Fruit fly (Drosophila melanogaster) whole organism, embryonic: ENCODE data around the gene CG3556.

ENCODE experiments used
- ATbp ChIP-seq: fragments of 200-800 bp; sonication (Bioruptor generic); optimal IDR thresholded peaks from 2 replicates; lab custom pipeline; 2017; ENCODE audit warnings: missing biosample characterization, mild to moderate bottlenecking, missing genetic modification characterization, missing genetic modification reagents
- Asciz ChIP-seq: fragments of 200-800 bp; sonication (Bioruptor generic); optimal IDR thresholded peaks from 2 replicates; lab custom pipeline; 2017; ENCODE audit warnings: missing biosample characterization, mild to moderate bottlenecking, missing genetic modification characterization, missing genetic modification reagents
- CG10267 ChIP-seq: fragments of 200-800 bp; sonication (Bioruptor generic); optimal IDR thresholded peaks from 2 replicates; lab custom pipeline; 2018; ENCODE audit warnings: missing biosample characterization, mild to moderate bottlenecking, missing genetic modification characterization, moderate library complexity
- CG10321 ChIP-seq: fragments of 200-800 bp; sonication (Bioruptor generic); IDR thresholded peaks from 2 replicates; pipeline ENCODE4 v1.3.6; 2022; ENCODE audit warnings: missing biosample characterization, missing genetic modification characterization
- CG11696 ChIP-seq: fragments of 200-800 bp; sonication (Bioruptor generic); IDR thresholded peaks from 2 replicates; pipeline ENCODE4 v1.3.6; 2022; ENCODE audit warnings: missing biosample characterization, missing genetic modification characterization
- CG12155 ChIP-seq: fragments of 200-800 bp; sonication (Bioruptor generic); optimal IDR thresholded peaks from 3 replicates; lab custom pipeline; 2016; ENCODE audit warnings: missing biosample characterization, missing genetic modification characterization
- CG12219 ChIP-seq: fragments of 200-800 bp; sonication (Bioruptor generic); optimal IDR thresholded peaks from 3 replicates; lab custom pipeline; 2018; ENCODE audit warnings: missing biosample characterization, mild to moderate bottlenecking, missing genetic modification characterization
- CG14860 ChIP-seq: fragments of 200-800 bp; sonication (Bioruptor generic); IDR thresholded peaks from 3 replicates; pipeline ENCODE4 v1.3.6; 2022; ENCODE audit warnings: missing biosample characterization, missing genetic modification characterization; ENCODE audit not compliant: partially characterized antibody
- CG17829 ChIP-seq: fragments of 200-800 bp; optimal IDR thresholded peaks from 2 replicates; lab custom pipeline; 2019; ENCODE audit warnings: missing biosample characterization, mild to moderate bottlenecking, missing genetic modification characterization, moderate library complexity
- CG18599 ChIP-seq: fragments of 200-800 bp; sonication (Bioruptor generic); optimal IDR thresholded peaks from 3 replicates; lab custom pipeline; 2017; ENCODE audit warnings: missing biosample characterization, missing genetic modification characterization, mild to moderate bottlenecking, moderate library complexity, missing genetic modification reagents
- CG18619 ChIP-seq: fragments of 200-800 bp; sonication (Bioruptor generic); optimal IDR thresholded peaks from 3 replicates; lab custom pipeline; 2017; ENCODE audit warnings: missing biosample characterization, mild to moderate bottlenecking, missing genetic modification characterization
- CG2116 ChIP-seq: fragments of 200-800 bp; sonication (Bioruptor generic); optimal IDR thresholded peaks from 3 replicates; lab custom pipeline; 2018; ENCODE audit warnings: missing biosample characterization, mild to moderate bottlenecking, missing genetic modification characterization
- CG2199 ChIP-seq: fragments of 200-800 bp; sonication (Bioruptor generic); IDR thresholded peaks from 3 replicates; pipeline ENCODE4 v1.3.6; 2022; ENCODE audit warnings: missing biosample characterization, missing genetic modification characterization
- CG3163 ChIP-seq: fragments of 200-800 bp; sonication (Bioruptor generic); optimal IDR thresholded peaks from 3 replicates; lab custom pipeline; 2016; ENCODE audit warnings: missing biosample characterization, missing genetic modification characterization
- CG42726 ChIP-seq: fragments of 200-800 bp; sonication (Bioruptor generic); IDR thresholded peaks from 2 replicates; pipeline ENCODE4 v1.3.6; 2022; ENCODE audit warnings: missing biosample characterization, missing genetic modification characterization; ENCODE audit not compliant: partially characterized antibody
- CG5953 ChIP-seq: fragments of 200-800 bp; sonication (Bioruptor generic); IDR thresholded peaks from 2 replicates; pipeline ENCODE4 v1.3.6; 2022; ENCODE audit warnings: missing biosample characterization, missing genetic modification characterization
- CG6791 ChIP-seq: fragments of 200-800 bp; sonication (Bioruptor generic); IDR thresholded peaks from 3 replicates; pipeline ENCODE4 v1.3.6; 2022; ENCODE audit warnings: missing biosample characterization, missing genetic modification characterization; ENCODE audit not compliant: partially characterized antibody
- CG6854 ChIP-seq: fragments of 200-800 bp; sonication (Bioruptor generic); optimal IDR thresholded peaks from 3 replicates; lab custom pipeline; 2017; ENCODE audit warnings: missing biosample characterization, mild to moderate bottlenecking, missing genetic modification characterization
- CG7839 ChIP-seq: fragments of 200-800 bp; sonication (Bioruptor generic); optimal IDR thresholded peaks from 3 replicates; lab custom pipeline; 2018; ENCODE audit warnings: missing biosample characterization, mild to moderate bottlenecking, missing genetic modification characterization, moderate library complexity
- CG8290 ChIP-seq, 3 experiments: fragments of 200-800 bp; sonication (Bioruptor generic); optimal IDR thresholded peaks; 2 replicates each; lab custom pipeline; 2016 to 2019; ENCODE audit warnings: missing biosample characterization in 3 of 3, missing genetic modification characterization in 3 of 3, mild to moderate bottlenecking in 2 of 3, moderate library complexity in 1 of 3
- CG8388 ChIP-seq: fragments of 200-800 bp; sonication (Bioruptor generic); optimal IDR thresholded peaks from 2 replicates; lab custom pipeline; 2019; ENCODE audit warnings: missing biosample characterization, mild to moderate bottlenecking, missing genetic modification characterization, moderate library complexity
- CG9727 ChIP-seq: fragments of 200-800 bp; sonication (Bioruptor generic); optimal IDR thresholded peaks from 3 replicates; lab custom pipeline; 2017; ENCODE audit warnings: missing biosample characterization, mild to moderate bottlenecking, missing genetic modification characterization
- Camta ChIP-seq: fragments of 200-800 bp; sonication (Bioruptor generic); optimal IDR thresholded peaks from 2 replicates; lab custom pipeline; 2016; ENCODE audit warnings: missing biosample characterization, missing genetic modification characterization
- Deaf1 ChIP-seq: fragments of 200-800 bp; optimal IDR thresholded peaks from 3 replicates; lab custom pipeline; 2019; ENCODE audit warnings: missing biosample characterization, mild to moderate bottlenecking, missing genetic modification characterization, moderate library complexity
- Dref ChIP-seq: fragments of 200-800 bp; sonication (Bioruptor generic); IDR thresholded peaks from 2 replicates; pipeline ENCODE4 v1.3.6; 2022; ENCODE audit warnings: missing biosample characterization, missing genetic modification characterization
- HLH3B ChIP-seq: fragments of 200-800 bp; sonication (Bioruptor generic); IDR thresholded peaks from 2 replicates; pipeline ENCODE4 v1.3.6; 2022; ENCODE audit warnings: missing biosample characterization, missing genetic modification characterization
- Hand ChIP-seq: fragments of 200-800 bp; sonication (Bioruptor generic); optimal IDR thresholded peaks from 2 replicates; lab custom pipeline; 2017; ENCODE audit warnings: mild to moderate bottlenecking, missing biosample characterization, missing genetic modification reagents, missing genetic modification characterization
- HmgD ChIP-seq: fragments of 200-800 bp; sonication (Bioruptor generic); optimal IDR thresholded peaks from 3 replicates; lab custom pipeline; 2016; ENCODE audit warnings: missing biosample characterization, missing genetic modification characterization
- Meics ChIP-seq: fragments of 200-800 bp; sonication (Bioruptor generic); optimal IDR thresholded peaks from 2 replicates; lab custom pipeline; 2017; ENCODE audit warnings: missing biosample characterization, mild to moderate bottlenecking, missing genetic modification characterization
- Myb ChIP-seq: fragments of 200-800 bp; sonication (Bioruptor generic); optimal IDR thresholded peaks from 2 replicates; lab custom pipeline; 2016; ENCODE audit warnings: missing biosample characterization, missing genetic modification characterization
- NC2α ChIP-seq: fragments of 200-800 bp; sonication (Bioruptor generic); optimal IDR thresholded peaks from 2 replicates; lab custom pipeline; 2016; ENCODE audit warnings: missing biosample characterization, missing genetic modification characterization
- NFAT ChIP-seq: fragments of 200-800 bp; sonication (Bioruptor generic); IDR thresholded peaks from 2 replicates; pipeline ENCODE4 v1.3.6; 2022; ENCODE audit warnings: missing biosample characterization, missing genetic modification characterization
- Optix ChIP-seq: fragments of 200-800 bp; sonication (Bioruptor generic); IDR thresholded peaks from 3 replicates; pipeline ENCODE4 v1.3.6; 2022; ENCODE audit warnings: missing biosample characterization, missing genetic modification characterization
- Sox100B ChIP-seq: fragments of 200-800 bp; sonication (Bioruptor generic); optimal IDR thresholded peaks from 3 replicates; lab custom pipeline; 2018; ENCODE audit warnings: missing biosample characterization, mild to moderate bottlenecking, missing genetic modification characterization
- Spps ChIP-seq: fragments of 200-800 bp; sonication (Bioruptor generic); optimal IDR thresholded peaks from 2 replicates; lab custom pipeline; 2018; ENCODE audit warnings: missing biosample characterization, mild to moderate bottlenecking, missing genetic modification characterization
- Sry-β ChIP-seq: fragments of 200-800 bp; sonication (Bioruptor generic); optimal IDR thresholded peaks from 2 replicates; lab custom pipeline; 2018; ENCODE audit warnings: missing biosample characterization, mild to moderate bottlenecking, missing genetic modification characterization, moderate library complexity
- Tbp ChIP-seq: fragments of >200 bp; optimal IDR thresholded peaks from 2 replicates; lab custom pipeline; 2018; ENCODE audit warnings: missing biosample characterization, missing genetic modification characterization
- ab ChIP-seq: fragments of 200-800 bp; sonication (Bioruptor generic); optimal IDR thresholded peaks from 2 replicates; lab custom pipeline; 2016; ENCODE audit warnings: missing biosample characterization, missing genetic modification characterization
- aop ChIP-seq: fragments of 200-800 bp; sonication (Bioruptor generic); IDR thresholded peaks from 2 replicates; pipeline ENCODE4 v1.3.6; 2022; ENCODE audit warnings: missing biosample characterization, missing genetic modification characterization
- bab2 ChIP-seq: fragments of 200-800 bp; sonication (Bioruptor generic); optimal IDR thresholded peaks from 2 replicates; lab custom pipeline; 2016; ENCODE audit warnings: missing biosample characterization, missing genetic modification characterization
- br ChIP-seq: fragments of >200 bp; optimal IDR thresholded peaks from 2 replicates; lab custom pipeline; 2017
- cad ChIP-seq: fragments of >200 bp; optimal IDR thresholded peaks from 2 replicates; lab custom pipeline; 2017; ENCODE audit warnings: missing biosample characterization, missing genetic modification characterization
- disco-r ChIP-seq: fragments of 200-800 bp; sonication (Bioruptor generic); optimal IDR thresholded peaks from 2 replicates; lab custom pipeline; 2016; ENCODE audit warnings: missing biosample characterization, missing genetic modification characterization
- dmrt11E ChIP-seq: fragments of 200-800 bp; sonication (Bioruptor generic); optimal IDR thresholded peaks from 3 replicates; lab custom pipeline; 2018; ENCODE audit warnings: missing biosample characterization, mild to moderate bottlenecking, missing genetic modification characterization, moderate library complexity
- ham ChIP-seq: fragments of 200-800 bp; sonication (Bioruptor generic); IDR thresholded peaks from 2 replicates; pipeline ENCODE4 v1.3.6; 2022; ENCODE audit warnings: missing biosample characterization, missing genetic modification characterization
- nau ChIP-seq: fragments of 200-800 bp; sonication (Bioruptor generic); optimal IDR thresholded peaks from 3 replicates; lab custom pipeline; 2017; ENCODE audit warnings: missing biosample characterization, mild to moderate bottlenecking, missing genetic modification characterization, missing genetic modification reagents
- nom ChIP-seq: fragments of 200-800 bp; sonication (Bioruptor generic); optimal IDR thresholded peaks from 2 replicates; lab custom pipeline; 2017; ENCODE audit warnings: missing biosample characterization, missing genetic modification characterization, mild to moderate bottlenecking, moderate library complexity, missing genetic modification reagents
- psq ChIP-seq: fragments of 200-800 bp; sonication (Bioruptor generic); optimal IDR thresholded peaks from 2 replicates; lab custom pipeline; 2017; ENCODE audit warnings: missing biosample characterization, missing genetic modification characterization
- pzg ChIP-seq: fragments of 200-800 bp; sonication (Bioruptor generic); optimal IDR thresholded peaks from 3 replicates; lab custom pipeline; 2018; ENCODE audit warnings: missing biosample characterization, mild to moderate bottlenecking, missing genetic modification characterization, moderate library complexity
- sug ChIP-seq: fragments of 200-800 bp; optimal IDR thresholded peaks from 2 replicates; lab custom pipeline; 2019; ENCODE audit warnings: missing biosample characterization, mild to moderate bottlenecking, missing genetic modification characterization, moderate library complexity
- tin ChIP-seq: fragments of 200-800 bp; sonication (Bioruptor generic); optimal IDR thresholded peaks from 3 replicates; lab custom pipeline; 2016; ENCODE audit warnings: missing biosample characterization, missing genetic modification characterization
- vfl ChIP-seq: fragments of 200-800 bp; sonication (Bioruptor generic); optimal IDR thresholded peaks from 2 replicates; lab custom pipeline; 2016; ENCODE audit warnings: missing biosample characterization, missing genetic modification characterization

Gene CG3556

DNA sequence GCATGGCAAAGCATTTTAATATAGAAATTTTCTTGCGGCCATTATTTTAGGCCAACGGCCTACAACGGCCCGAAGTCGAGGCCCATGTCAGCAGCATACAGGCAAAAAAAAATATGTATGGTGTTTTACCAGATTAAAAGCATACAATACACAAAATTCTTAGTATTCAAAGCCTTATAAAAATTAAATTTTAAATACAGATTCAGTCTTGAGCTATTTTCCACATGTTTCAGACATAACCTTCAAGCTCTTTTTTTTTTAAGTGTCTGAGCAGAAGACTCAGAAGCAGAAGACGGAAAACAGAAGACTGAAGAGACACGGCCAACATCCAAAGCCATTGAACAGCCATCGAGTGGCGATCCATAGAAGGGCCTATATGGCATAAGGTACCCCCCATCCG is 51.7 kb downstream of the CG3556 start (continued):
- TF ChIP-seq HmgD (GFP tag; lab: Kevin White, UChicago) (no peak), CG3163 (no peak), aop (GFP tag; lab: Robert Waterston, UW) (no peak), CG6854 (GFP tag; lab: Kevin White, UChicago) (no peak), pzg (GFP tag; lab: Kevin White, UChicago) (no peak), CG7839 (tag; lab: Kevin White, UChicago) (peak; percentile 61), Dref (GFP tag; lab: Robert Waterston, UW) (no peak), CG18619 (GFP tag; lab: Kevin White, UChicago) (peak; percentile 1), CG2116 (GFP tag; lab: Kevin White, UChicago) (no peak), CG17829 (peak; percentile 27), Optix (GFP tag; lab: Robert Waterston, UW) (no peak), Myb (GFP tag; lab: Kevin White, UChicago) (no peak), Sry-β (GFP tag; lab: Kevin White, UChicago) (no peak), disco-r (GFP tag; lab: Kevin White, UChicago) (no peak), dmrt11E (tag; lab: Kevin White, UChicago) (peak; percentile 74), HLH3B (GFP tag; lab: Robert Waterston, UW) (peak; percentile 37; the same call in 1 of the 2 replicates), ATbp (GFP tag; lab: Kevin White, UChicago) (peak; percentile 29), cad (GFP tag; lab: Kevin White, UChicago) (no peak), ham (no peak), NC2α (no peak), CG8290 (GFP tag; optimal IDR thresholded peaks at IDR 0.05; lab: Kevin White, UChicago) (no peak), CG8290 (tag; optimal IDR thresholded peaks at IDR 0.05; lab: Kevin White, UChicago) (no peak), Hand (no peak), bab2 (GFP tag; lab: Kevin White, UChicago) (peak; percentile 12), Deaf1 (tag; lab: Kevin White, UChicago) (no peak), Asciz (GFP tag; lab: Kevin White, UChicago) (no peak), nom (GFP tag; lab: Kevin White, UChicago) (no peak), CG2199 (GFP tag; lab: Robert Waterston, UW) (no peak), CG18599 (GFP tag; lab: Kevin White, UChicago) (peak; percentile 20), nau (GFP tag; lab: Kevin White, UChicago) (no peak), CG6791 (GFP tag; lab: Robert Waterston, UW) (no peak), CG10321 (GFP tag; lab: Robert Waterston, UW) (no peak), NFAT (GFP tag; lab: Robert Waterston, UW) (no peak), sug (tag; lab: Kevin White, UChicago) (no peak), psq (GFP tag; lab: Kevin White, UChicago) (no peak), Spps (tag; lab: Kevin White, UChicago) (peak; percentile 32), CG8388 (peak; percentile 51), ab (GFP tag; lab: Kevin White, UChicago) (no peak), Camta (GFP tag; lab: Kevin White, UChicago) (peak; percentile 9), br (lab: Kevin White, UChicago) (no peak), CG10267 (peak; percentile 52), Meics (GFP tag; lab: Kevin White, UChicago) (no peak), CG11696 (no peak), Sox100B (GFP tag; lab: Kevin White, UChicago) (peak; percentile 33), CG14860 (GFP tag; lab: Robert Waterston, UW) (no peak), CG12155 (GFP tag; lab: Kevin White, UChicago) (no peak), CG5953 (GFP tag; lab: Robert Waterston, UW) (no peak), vfl (GFP tag; lab: Kevin White, UChicago) (no peak), CG9727 (GFP tag; lab: Kevin White, UChicago) (peak; percentile 43), tin (peak; percentile 45), Tbp (GFP tag; lab: Kevin White, UChicago) (no peak), CG42726 (GFP tag; lab: Robert Waterston, UW) (no peak), CG12219 (GFP tag; lab: Kevin White, UChicago) (no peak)
